Fruit fly (Drosophila melanogaster) whole organism, embryonic: ENCODE measurements around the gene anox.

ENCODE experiments used
- ATbp ChIP-seq: fragments of 200-800 bp; sonication (Bioruptor generic); optimal IDR thresholded peaks from 2 replicates; lab custom pipeline; 2017; ENCODE audit warnings: missing biosample characterization, mild to moderate bottlenecking, missing genetic modification characterization, missing genetic modification reagents
- Ada2b ChIP-seq: fragments of 200-800 bp; sonication (Bioruptor generic); IDR thresholded peaks from 2 replicates; pipeline ENCODE4 v1.3.6; 2022; ENCODE audit warnings: missing biosample characterization, missing genetic modification characterization
- CG11398 ChIP-seq: fragments of 200-800 bp; sonication (Bioruptor generic); optimal IDR thresholded peaks from 2 replicates; lab custom pipeline; 2016; ENCODE audit warnings: missing biosample characterization, missing genetic modification characterization
- CG11504 ChIP-seq: fragments of 200-800 bp; sonication (Bioruptor generic); optimal IDR thresholded peaks from 3 replicates; lab custom pipeline; 2019; ENCODE audit warnings: missing biosample characterization, mild to moderate bottlenecking, missing genetic modification characterization, moderate library complexity
- CG11695 ChIP-seq: fragments of 200-800 bp; sonication (Bioruptor generic); IDR thresholded peaks from 3 replicates; pipeline ENCODE4 v1.3.6; 2022; ENCODE audit warnings: missing biosample characterization, missing genetic modification characterization
- CG14441 ChIP-seq: fragments of 200-800 bp; sonication (Bioruptor generic); IDR thresholded peaks from 2 replicates; pipeline ENCODE4 v1.3.6; 2022; ENCODE audit warnings: missing biosample characterization, missing genetic modification characterization
- CG14860 ChIP-seq: fragments of 200-800 bp; sonication (Bioruptor generic); IDR thresholded peaks from 3 replicates; pipeline ENCODE4 v1.3.6; 2022; ENCODE audit warnings: missing biosample characterization, missing genetic modification characterization; ENCODE audit not compliant: partially characterized antibody
- CG2199 ChIP-seq: fragments of 200-800 bp; sonication (Bioruptor generic); IDR thresholded peaks from 3 replicates; pipeline ENCODE4 v1.3.6; 2022; ENCODE audit warnings: missing biosample characterization, missing genetic modification characterization
- CG2678 ChIP-seq: fragments of 200-800 bp; sonication (Bioruptor generic); optimal IDR thresholded peaks from 3 replicates; lab custom pipeline; 2019; ENCODE audit warnings: missing biosample characterization, mild to moderate bottlenecking, missing genetic modification characterization, moderate library complexity
- CG2889 ChIP-seq: fragments of 200-800 bp; sonication (Bioruptor generic); IDR thresholded peaks from 3 replicates; pipeline ENCODE4 v1.3.6; 2022; ENCODE audit warnings: missing biosample characterization, missing genetic modification characterization
- CG30020 ChIP-seq: fragments of 200-800 bp; optimal IDR thresholded peaks from 2 replicates; lab custom pipeline; 2019; ENCODE audit warnings: missing biosample characterization, mild to moderate bottlenecking, missing genetic modification characterization, moderate library complexity
- CG3065 ChIP-seq: fragments of 200-800 bp; sonication (Bioruptor generic); optimal IDR thresholded peaks from 2 replicates; lab custom pipeline; 2016; ENCODE audit warnings: missing biosample characterization, missing genetic modification characterization
- CG31388 ChIP-seq: fragments of 200-800 bp; sonication (Bioruptor generic); optimal IDR thresholded peaks from 2 replicates; lab custom pipeline; 2016; ENCODE audit warnings: missing biosample characterization, missing genetic modification characterization
- CG32532 ChIP-seq: fragments of 200-800 bp; sonication (Bioruptor generic); IDR thresholded peaks from 2 replicates; pipeline ENCODE4 v1.3.6; 2022; ENCODE audit warnings: missing biosample characterization, missing genetic modification characterization
- CG33213 ChIP-seq: fragments of 200-800 bp; sonication (Bioruptor generic); optimal IDR thresholded peaks from 3 replicates; lab custom pipeline; 2016; ENCODE audit warnings: missing biosample characterization, missing genetic modification characterization
- CG33557 ChIP-seq: fragments of 200-800 bp; sonication (Bioruptor generic); optimal IDR thresholded peaks from 2 replicates; lab custom pipeline; 2019; ENCODE audit warnings: missing biosample characterization, mild to moderate bottlenecking, missing genetic modification characterization, moderate library complexity
- CG34422 ChIP-seq: fragments of 200-800 bp; sonication (Bioruptor generic); IDR thresholded peaks from 3 replicates; pipeline ENCODE4 v1.3.6; 2022; ENCODE audit warnings: missing biosample characterization, missing genetic modification characterization
- CG3726 ChIP-seq: fragments of 200-800 bp; sonication (Bioruptor generic); IDR thresholded peaks from 3 replicates; pipeline ENCODE4, ENCODE4 v1.3.6; 2022; ENCODE audit warnings: missing biosample characterization, missing genetic modification characterization
- CG3838 ChIP-seq: fragments of 200-800 bp; sonication (Bioruptor generic); optimal IDR thresholded peaks from 3 replicates; lab custom pipeline; 2016; ENCODE audit warnings: missing biosample characterization, missing genetic modification characterization
- CG4730 ChIP-seq: fragments of 200-800 bp; sonication (Bioruptor generic); IDR thresholded peaks from 2 replicates; pipeline ENCODE4 v1.3.6; 2022; ENCODE audit warnings: missing biosample characterization, missing genetic modification characterization
- CG5180 ChIP-seq: fragments of 200-800 bp; sonication (Bioruptor generic); optimal IDR thresholded peaks from 3 replicates; lab custom pipeline; 2017; ENCODE audit warnings: missing biosample characterization, missing genetic modification characterization, mild to moderate bottlenecking, moderate library complexity, missing genetic modification reagents
- CG8089 ChIP-seq: fragments of 200-800 bp; sonication (Bioruptor generic); optimal IDR thresholded peaks from 3 replicates; lab custom pipeline; 2016; ENCODE audit warnings: missing biosample characterization, missing genetic modification characterization
- CG8388 ChIP-seq: fragments of 200-800 bp; sonication (Bioruptor generic); optimal IDR thresholded peaks from 2 replicates; lab custom pipeline; 2019; ENCODE audit warnings: missing biosample characterization, mild to moderate bottlenecking, missing genetic modification characterization, moderate library complexity
- CG9817 ChIP-seq: fragments of 200-800 bp; sonication (Bioruptor generic); optimal IDR thresholded peaks from 2 replicates; lab custom pipeline; 2018; ENCODE audit warnings: missing biosample characterization, mild to moderate bottlenecking, missing genetic modification characterization, moderate library complexity
- Drgx ChIP-seq: fragments of 200-800 bp; sonication (Bioruptor generic); IDR thresholded peaks from 2 replicates; pipeline ENCODE4 v1.3.6; 2022; ENCODE audit warnings: missing biosample characterization, missing genetic modification characterization
- Lhr ChIP-seq: fragments of 200-800 bp; sonication (Bioruptor generic); optimal IDR thresholded peaks from 3 replicates; lab custom pipeline; 2017; ENCODE audit warnings: mild to moderate bottlenecking, missing biosample characterization, missing genetic modification reagents, missing genetic modification characterization
- Lim3 ChIP-seq: fragments of 200-800 bp; sonication (Bioruptor generic); IDR thresholded peaks from 2 replicates; pipeline ENCODE4 v1.3.6; 2022; ENCODE audit warnings: missing biosample characterization, missing genetic modification characterization
- Med ChIP-seq: fragments of 200-800 bp; sonication (Bioruptor generic); peaks from one replicate; lab custom pipeline; 2016; ENCODE audit warnings: missing biosample characterization, missing genetic modification characterization, mild to moderate bottlenecking, inconsistent platforms, moderate library complexity
- Oaz ChIP-seq: fragments of 200-800 bp; sonication (Bioruptor generic); IDR thresholded peaks from 2 replicates; pipeline ENCODE4 v1.3.6; 2022; ENCODE audit warnings: missing biosample characterization, missing genetic modification characterization
- PHDP ChIP-seq: fragments of 200-800 bp; sonication (Bioruptor generic); optimal IDR thresholded peaks from 3 replicates; lab custom pipeline; 2018; ENCODE audit warnings: missing biosample characterization, mild to moderate bottlenecking, missing genetic modification characterization, moderate library complexity
- Poxn ChIP-seq: fragments of 200-800 bp; sonication (Bioruptor generic); IDR thresholded peaks from 2 replicates; pipeline ENCODE4 v1.3.6; 2022; ENCODE audit warnings: missing biosample characterization, missing genetic modification characterization
- Spps ChIP-seq: fragments of 200-800 bp; sonication (Bioruptor generic); optimal IDR thresholded peaks from 2 replicates; lab custom pipeline; 2018; ENCODE audit warnings: missing biosample characterization, mild to moderate bottlenecking, missing genetic modification characterization
- Ssrp ChIP-seq: fragments of 200-800 bp; sonication (Bioruptor generic); optimal IDR thresholded peaks from 2 replicates; lab custom pipeline; 2018; ENCODE audit warnings: missing biosample characterization, mild to moderate bottlenecking, missing genetic modification characterization, moderate library complexity
- dmrt99B ChIP-seq: fragments of 200-800 bp; sonication (Bioruptor generic); optimal IDR thresholded peaks from 2 replicates; lab custom pipeline; 2018; ENCODE audit warnings: missing biosample characterization, mild to moderate bottlenecking, missing genetic modification characterization, moderate library complexity
- dysf ChIP-seq: fragments of 200-800 bp; sonication (Bioruptor generic); IDR thresholded peaks from 3 replicates; pipeline ENCODE4 v1.3.6; 2022; ENCODE audit warnings: missing biosample characterization, missing genetic modification characterization
- emc ChIP-seq: fragments of 200-800 bp; sonication (Bioruptor generic); optimal IDR thresholded peaks from 2 replicates; lab custom pipeline; 2016; ENCODE audit warnings: missing biosample characterization, missing genetic modification characterization
- eyg ChIP-seq: fragments of 200-800 bp; sonication (Bioruptor generic); optimal IDR thresholded peaks from 3 replicates; lab custom pipeline; 2016; ENCODE audit warnings: missing biosample characterization, missing genetic modification characterization
- fd3F ChIP-seq: fragments of 200-800 bp; sonication (Bioruptor generic); optimal IDR thresholded peaks from 2 replicates; lab custom pipeline; 2018; ENCODE audit warnings: missing biosample characterization, mild to moderate bottlenecking, missing genetic modification characterization, moderate library complexity
- gem ChIP-seq: fragments of 200-800 bp; sonication (Bioruptor generic); optimal IDR thresholded peaks from 2 replicates; lab custom pipeline; 2019; ENCODE audit warnings: missing biosample characterization, mild to moderate bottlenecking, missing genetic modification characterization, moderate library complexity
- grn ChIP-seq: fragments of 200-800 bp; sonication (Bioruptor generic); optimal IDR thresholded peaks from 3 replicates; lab custom pipeline; 2017; ENCODE audit warnings: missing biosample characterization, missing genetic modification characterization
- hkb ChIP-seq, 2 experiments: fragments of 200-800 bp in 1 of 2; fragments of >200 bp in 1 of 2; sonication (Bioruptor generic) in 1 of 2; IDR thresholded peaks in 1 of 2; optimal IDR thresholded peaks in 1 of 2; 2 replicates each; pipeline versions ENCODE4 v1.3.6 to Lab custom; 2017 to 2022; ENCODE audit warnings: missing biosample characterization in 1 of 2, missing genetic modification characterization in 1 of 2
- nerfin-1 ChIP-seq: fragments of 200-800 bp; sonication (Bioruptor generic); optimal IDR thresholded peaks from 3 replicates; lab custom pipeline; 2019; ENCODE audit warnings: missing biosample characterization, mild to moderate bottlenecking, missing genetic modification characterization, moderate library complexity
- sisA ChIP-seq: fragments of 200-800 bp; sonication (Bioruptor generic); IDR thresholded peaks from 2 replicates; pipeline ENCODE4 v1.3.6; 2022; ENCODE audit warnings: missing biosample characterization, missing genetic modification characterization
- slbo ChIP-seq: fragments of 200-800 bp; sonication (Bioruptor generic); IDR thresholded peaks from 2 replicates; pipeline ENCODE4 v1.3.6; 2022; ENCODE audit warnings: missing biosample characterization, missing genetic modification characterization
- sna ChIP-seq: fragments of 200-800 bp; sonication (Bioruptor generic); IDR thresholded peaks from 2 replicates; pipeline ENCODE4 v1.3.6; 2022; ENCODE audit warnings: missing biosample characterization, missing genetic modification characterization; ENCODE audit not compliant: partially characterized antibody
- ttk ChIP-seq: fragments of 200-800 bp; sonication (Bioruptor generic); IDR thresholded peaks from 2 replicates; pipeline ENCODE4 v2.1.2; 2022; ENCODE audit warnings: missing biosample characterization, missing genetic modification characterization
- unc-4 ChIP-seq: fragments of 200-800 bp; sonication (Bioruptor generic); IDR thresholded peaks from 2 replicates; pipeline ENCODE4 v1.3.6; 2022; ENCODE audit warnings: missing biosample characterization, missing genetic modification characterization; ENCODE audit not compliant: partially characterized antibody
- unpg ChIP-seq: fragments of 200-800 bp; sonication (Bioruptor generic); optimal IDR thresholded peaks from 3 replicates; lab custom pipeline; 2018; ENCODE audit warnings: missing biosample characterization, mild to moderate bottlenecking, missing genetic modification characterization, moderate library complexity
- wdn ChIP-seq: fragments of 200-800 bp; sonication (Bioruptor generic); IDR thresholded peaks from 2 replicates; pipeline ENCODE4 v1.3.6; 2022; ENCODE audit warnings: missing biosample characterization, missing genetic modification characterization

Gene anox

DNA sequence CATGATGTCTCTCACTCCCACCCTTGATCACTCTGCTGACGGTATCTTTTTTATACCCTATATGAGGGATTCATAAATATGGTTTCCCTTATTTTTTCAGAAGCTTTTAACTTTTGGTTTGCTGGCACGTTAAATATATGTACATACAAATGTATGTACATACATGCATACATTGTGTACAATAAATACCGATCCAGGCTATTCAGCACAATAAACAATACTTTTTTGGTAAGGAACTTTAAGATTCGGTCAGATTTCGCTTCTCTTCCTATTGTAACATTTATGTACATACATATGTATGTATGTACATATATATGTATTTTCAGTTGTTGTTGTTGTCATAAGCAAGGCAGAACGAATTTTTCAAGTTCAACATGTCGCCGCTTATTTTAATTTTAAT is 37.1 kb downstream of the anox start (continued):
- TF ChIP-seq CG5180 (GFP tag; lab: Kevin White, UChicago) = no peak
- no peak for TF ChIP-seq CG30020 (tag; lab: Kevin White, UChicago)
- no peak for TF ChIP-seq CG3726 (GFP tag; lab: Robert Waterston, UW)
- no peak for TF ChIP-seq CG2199 (GFP tag; lab: Robert Waterston, UW)
- peak; percentile 60 for TF ChIP-seq slbo (GFP tag; lab: Robert Waterston, UW)
- no peak for TF ChIP-seq Lhr (GFP tag; lab: Kevin White, UChicago)
- TF ChIP-seq ttk (GFP tag; lab: Robert Waterston, UW) = no peak
- no peak for TF ChIP-seq CG8388 (GFP tag; lab: Kevin White, UChicago)
- no peak for TF ChIP-seq eyg (GFP tag; lab: Kevin White, UChicago)
- 0 out of 2 replicates have a peak, but pooled peaks have one; percentile 42 for TF ChIP-seq CG4730 (GFP tag; lab: Robert Waterston, UW)
- TF ChIP-seq wdn (GFP tag; lab: Robert Waterston, UW) = peak; percentile 6; the same call in 1 of the 2 replicates
- TF ChIP-seq Drgx (GFP tag; lab: Robert Waterston, UW) = no peak
- TF ChIP-seq CG33557 = no peak
- no peak for TF ChIP-seq sisA (GFP tag; lab: Robert Waterston, UW)
- no peak for TF ChIP-seq CG34422
- peak; percentile 35 for TF ChIP-seq gem (tag; lab: Kevin White, UChicago)
- TF ChIP-seq CG32532 = peak; percentile 38
- no peak for TF ChIP-seq CG11695 (GFP tag; lab: Robert Waterston, UW)
- no peak for TF ChIP-seq nerfin-1 (tag; lab: Kevin White, UChicago)
- no peak for TF ChIP-seq sna (GFP tag; lab: Robert Waterston, UW)
- TF ChIP-seq CG2678 (tag; lab: Kevin White, UChicago) = peak; percentile 5
- TF ChIP-seq PHDP (tag; lab: Kevin White, UChicago) = peak; percentile 11
- TF ChIP-seq Poxn (GFP tag; lab: Robert Waterston, UW) = no peak
- TF ChIP-seq Ada2b (GFP tag; lab: Robert Waterston, UW) = 0 out of 2 replicates have a peak, but pooled peaks have one; percentile 27
- TF ChIP-seq dysf (GFP tag; lab: Robert Waterston, UW) = peak; percentile 37; the same call in 2 of the 3 replicates
- peak; percentile 5 for TF ChIP-seq CG11504 (tag; lab: Kevin White, UChicago)
- no peak for TF ChIP-seq hkb (optimal IDR thresholded peaks at IDR 0.05; lab: Kevin White, UChicago)
- no peak for TF ChIP-seq hkb (GFP tag; IDR thresholded peaks at IDR 0.05; lab: Robert Waterston, UW)
- no peak for TF ChIP-seq CG33213 (GFP tag; lab: Kevin White, UChicago)
- no peak for TF ChIP-seq Oaz (GFP tag; lab: Robert Waterston, UW)
- peak; percentile 2 for TF ChIP-seq CG9817
- TF ChIP-seq dmrt99B (tag; lab: Kevin White, UChicago) = no peak
- no peak for TF ChIP-seq Ssrp (tag; lab: Kevin White, UChicago)
- no peak for TF ChIP-seq CG8089 (GFP tag; lab: Kevin White, UChicago)
- TF ChIP-seq CG14441 (GFP tag; lab: Robert Waterston, UW) = 0 out of 2 replicates have a peak, but pooled peaks have one; percentile 10
- TF ChIP-seq Med = peak; percentile 57

DNA sequence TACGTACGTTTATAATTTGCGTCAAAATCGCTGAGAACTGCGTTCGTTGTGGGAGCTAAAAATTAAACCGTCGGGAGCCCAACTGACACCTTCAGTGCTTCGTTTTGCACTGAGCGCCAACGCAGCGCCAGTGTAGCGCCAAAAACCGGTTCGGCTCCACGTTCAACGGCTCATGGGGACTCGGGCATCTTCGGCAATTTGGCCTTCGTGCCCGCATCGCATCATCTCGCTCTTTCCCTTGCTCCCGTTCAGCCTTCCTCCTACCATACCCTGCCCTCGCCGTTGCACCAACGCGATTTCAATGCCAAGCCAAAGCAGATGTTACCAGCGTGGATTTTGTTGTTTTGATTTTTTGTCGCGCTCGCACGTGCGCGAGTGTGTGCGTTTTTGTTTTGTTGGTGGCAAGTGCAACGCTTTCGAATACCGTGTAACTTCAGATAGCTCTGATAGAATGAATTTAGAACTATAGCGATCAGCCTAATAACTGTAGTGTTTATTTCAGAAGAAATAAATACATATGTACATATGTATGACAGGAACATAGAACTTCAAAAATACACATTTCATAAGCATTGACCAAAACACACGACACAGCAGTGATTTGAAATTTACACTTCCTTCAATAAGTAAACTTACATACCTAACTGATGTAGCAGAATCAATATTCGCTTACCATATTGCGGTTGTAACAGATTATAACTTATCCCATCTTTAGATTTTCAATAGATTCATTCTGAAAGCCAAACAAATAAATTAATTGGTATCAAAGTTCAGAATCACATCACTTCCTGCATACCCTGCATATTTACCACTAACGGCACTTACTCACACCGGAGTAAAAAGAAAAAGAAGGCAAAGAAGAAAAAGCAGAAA is 37.8 kb downstream of the anox start, which contains the start of gene Mnr:
Gene Mnr, minus strand, starts transcription at position 133 of the 873 bp plus-strand sequence.
- TF ChIP-seq Lim3 (GFP tag; lab: Robert Waterston, UW) (no peak), grn (no peak), emc (GFP tag; lab: Kevin White, UChicago) (no peak), fd3F (GFP tag; lab: Kevin White, UChicago) (no peak), ATbp (GFP tag; lab: Kevin White, UChicago) (no peak), unc-4 (GFP tag; lab: Robert Waterston, UW) (no peak), unpg (GFP tag; lab: Kevin White, UChicago) (no peak), Spps (tag; lab: Kevin White, UChicago) (no peak), CG11398 (GFP tag; lab: Kevin White, UChicago) (no peak), CG14860 (GFP tag; lab: Robert Waterston, UW) (no peak), CG3838 (GFP tag; lab: Kevin White, UChicago) (no peak), CG2889 (GFP tag; lab: Robert Waterston, UW) (no peak), CG3065 (GFP tag; lab: Kevin White, UChicago) (no peak), CG31388 (GFP tag; lab: Kevin White, UChicago) (no peak)
